Fruit fly (Drosophila melanogaster) whole organism, prepupa: ENCODE results near the gene Gr93a.

ENCODE experiments used
- Blimp-1 ChIP-seq: fragments of 200-800 bp; sonication (Bioruptor generic); optimal IDR thresholded peaks from 3 replicates; lab custom pipeline; 2017; ENCODE audit warnings: missing biosample characterization, missing genetic modification characterization, mild to moderate bottlenecking, moderate library complexity, missing genetic modification reagents
- CG10631 ChIP-seq: fragments of 200-800 bp; sonication (Bioruptor generic); optimal IDR thresholded peaks from 2 replicates; lab custom pipeline; 2016; ENCODE audit warnings: missing biosample characterization, missing genetic modification characterization
- CG10669 ChIP-seq: fragments of 200-800 bp; sonication (Bioruptor generic); optimal IDR thresholded peaks from 3 replicates; lab custom pipeline; 2018; ENCODE audit warnings: missing biosample characterization, mild to moderate bottlenecking, missing genetic modification characterization, moderate library complexity
- CG11294 ChIP-seq: fragments of 200-800 bp; sonication (Bioruptor generic); IDR thresholded peaks from 2 replicates; pipeline ENCODE4 v1.3.6; 2022; ENCODE audit warnings: missing biosample characterization, missing genetic modification characterization
- CG11762 ChIP-seq: fragments of 200-800 bp; sonication (Bioruptor generic); optimal IDR thresholded peaks from 3 replicates; lab custom pipeline; 2016; ENCODE audit warnings: missing biosample characterization, missing genetic modification characterization; ENCODE audit not compliant: insufficient read depth
- CG11902 ChIP-seq: fragments of 200-800 bp; sonication (Bioruptor generic); optimal IDR thresholded peaks from 3 replicates; lab custom pipeline; 2016; ENCODE audit warnings: missing biosample characterization, missing genetic modification characterization
- CG15336 ChIP-seq: fragments of 200-800 bp; sonication (Bioruptor generic); IDR thresholded peaks from 2 replicates; pipeline ENCODE4 v1.3.6; 2022; ENCODE audit warnings: missing biosample characterization, missing genetic modification characterization
- CG1621 ChIP-seq: fragments of 200-800 bp; sonication (Bioruptor generic); optimal IDR thresholded peaks from 3 replicates; lab custom pipeline; 2018; ENCODE audit warnings: missing biosample characterization, mild to moderate bottlenecking, missing genetic modification characterization
- CG16779 ChIP-seq: fragments of 200-800 bp; sonication (Bioruptor generic); optimal IDR thresholded peaks from 3 replicates; lab custom pipeline; 2017; ENCODE audit warnings: missing biosample characterization, mild to moderate bottlenecking, missing genetic modification characterization
- CG3032 ChIP-seq: fragments of 200-800 bp; optimal IDR thresholded peaks from 2 replicates; lab custom pipeline; 2019; ENCODE audit warnings: missing biosample characterization, mild to moderate bottlenecking, missing genetic modification characterization, moderate library complexity
- CG31627 ChIP-seq: fragments of 200-800 bp; sonication (Bioruptor generic); optimal IDR thresholded peaks from 3 replicates; lab custom pipeline; 2016; ENCODE audit warnings: missing biosample characterization, missing genetic modification characterization
- CG32006 ChIP-seq: fragments of 200-800 bp; sonication (Bioruptor generic); optimal IDR thresholded peaks from 3 replicates; lab custom pipeline; 2017; ENCODE audit warnings: missing biosample characterization, mild to moderate bottlenecking, missing genetic modification characterization
- CG34406 ChIP-seq: fragments of 200-800 bp; sonication (Bioruptor generic); optimal IDR thresholded peaks from 3 replicates; lab custom pipeline; 2016; ENCODE audit warnings: missing biosample characterization, missing genetic modification characterization
- CG3919 ChIP-seq: fragments of 200-800 bp; sonication (Bioruptor generic); optimal IDR thresholded peaks from 3 replicates; lab custom pipeline; 2016; ENCODE audit warnings: missing biosample characterization, missing genetic modification characterization
- CG4318 ChIP-seq: fragments of 200-800 bp; sonication (Bioruptor generic); optimal IDR thresholded peaks from 3 replicates; lab custom pipeline; 2017; ENCODE audit warnings: missing biosample characterization, mild to moderate bottlenecking, missing genetic modification characterization
- CG6163 ChIP-seq: fragments of 200-800 bp; sonication (Bioruptor generic); IDR thresholded peaks from 3 replicates; pipeline ENCODE4 v1.3.6; 2022; ENCODE audit warnings: missing biosample characterization, missing genetic modification characterization
- CG6276 ChIP-seq: fragments of 200-800 bp; sonication (Bioruptor generic); optimal IDR thresholded peaks from 2 replicates; lab custom pipeline; 2017; ENCODE audit warnings: missing biosample characterization, mild to moderate bottlenecking, missing genetic modification characterization
- CG6792 ChIP-seq: fragments of 200-800 bp; sonication (Bioruptor generic); optimal IDR thresholded peaks from 3 replicates; lab custom pipeline; 2016; ENCODE audit warnings: missing biosample characterization, missing genetic modification characterization
- CG6808 ChIP-seq: fragments of 200-800 bp; sonication (Bioruptor generic); optimal IDR thresholded peaks from 3 replicates; lab custom pipeline; 2017; ENCODE audit warnings: missing biosample characterization, missing genetic modification characterization, mild to moderate bottlenecking, moderate library complexity, missing genetic modification reagents
- CG8119 ChIP-seq: fragments of 200-800 bp; sonication (Bioruptor generic); IDR thresholded peaks from 3 replicates; pipeline ENCODE4 v1.3.6; 2022; ENCODE audit warnings: missing biosample characterization, missing genetic modification characterization
- CG8319 ChIP-seq: fragments of 200-800 bp; sonication (Bioruptor generic); optimal IDR thresholded peaks from 3 replicates; lab custom pipeline; 2016; ENCODE audit warnings: missing biosample characterization, missing genetic modification characterization
- CG8632 ChIP-seq: fragments of 200-800 bp; sonication (Bioruptor generic); optimal IDR thresholded peaks from 3 replicates; lab custom pipeline; 2016; ENCODE audit warnings: missing biosample characterization, missing genetic modification characterization
- CG9139 ChIP-seq: fragments of 200-800 bp; sonication (Bioruptor generic); optimal IDR thresholded peaks from 3 replicates; lab custom pipeline; 2017; ENCODE audit warnings: missing biosample characterization, mild to moderate bottlenecking, missing genetic modification characterization
- Eip78C ChIP-seq: fragments of 200-800 bp; sonication (Bioruptor generic); peaks from one replicate; lab custom pipeline; 2016; ENCODE audit warnings: missing biosample characterization, missing genetic modification characterization
- Eip93F ChIP-seq: fragments of 200-800 bp; sonication (Bioruptor generic); optimal IDR thresholded peaks from 2 replicates; lab custom pipeline; 2016; ENCODE audit warnings: missing biosample characterization, mild to moderate bottlenecking, missing genetic modification characterization
- Ets21C ChIP-seq: fragments of 200-800 bp; sonication (Bioruptor generic); optimal IDR thresholded peaks from 3 replicates; lab custom pipeline; 2016; ENCODE audit warnings: missing biosample characterization, missing genetic modification characterization
- Ets96B ChIP-seq: fragments of 200-800 bp; optimal IDR thresholded peaks from 2 replicates; lab custom pipeline; 2019; ENCODE audit warnings: missing biosample characterization, mild to moderate bottlenecking, missing genetic modification characterization, moderate library complexity
- Gug ChIP-seq: fragments of 200-800 bp; sonication (Bioruptor generic); IDR thresholded peaks from 2 replicates; pipeline ENCODE4 v1.3.6; 2022; ENCODE audit warnings: missing biosample characterization, missing genetic modification characterization
- Hr38 ChIP-seq: sonication (Bioruptor generic); optimal IDR thresholded peaks from 2 replicates; lab custom pipeline; 2016; ENCODE audit warnings: missing biosample characterization, missing genetic modification characterization
- Hr39 ChIP-seq: fragments of 200-800 bp; sonication (Bioruptor generic); optimal IDR thresholded peaks from 2 replicates; lab custom pipeline; 2016; ENCODE audit warnings: missing biosample characterization, missing genetic modification characterization
- Lpt ChIP-seq: fragments of 200-800 bp; sonication (Bioruptor generic); optimal IDR thresholded peaks from 3 replicates; lab custom pipeline; 2016; ENCODE audit warnings: missing biosample characterization, missing genetic modification characterization
- Met ChIP-seq: fragments of 200-800 bp; sonication (Bioruptor generic); optimal IDR thresholded peaks from 3 replicates; lab custom pipeline; 2016; ENCODE audit warnings: missing biosample characterization, missing genetic modification characterization
- Sox15 ChIP-seq: fragments of 200-800 bp; sonication (Bioruptor generic); optimal IDR thresholded peaks from 3 replicates; lab custom pipeline; 2016; ENCODE audit warnings: missing biosample characterization, missing genetic modification characterization
- achi ChIP-seq: fragments of 200-800 bp; sonication (Bioruptor generic); optimal IDR thresholded peaks from 3 replicates; lab custom pipeline; 2016; ENCODE audit warnings: missing biosample characterization, missing genetic modification characterization
- acj6 ChIP-seq: fragments of 200-800 bp; sonication (Bioruptor generic); optimal IDR thresholded peaks from 3 replicates; lab custom pipeline; 2016; ENCODE audit warnings: missing biosample characterization, missing genetic modification characterization
- dac ChIP-seq: fragments of 200-800 bp; sonication (Bioruptor generic); optimal IDR thresholded peaks from 2 replicates; lab custom pipeline; 2017; ENCODE audit warnings: missing biosample characterization, mild to moderate bottlenecking, missing genetic modification characterization
- dsx ChIP-seq: fragments of 200-800 bp; optimal IDR thresholded peaks from 3 replicates; lab custom pipeline; 2019; ENCODE audit warnings: missing biosample characterization, mild to moderate bottlenecking, missing genetic modification characterization, moderate library complexity; ENCODE audit not compliant: poor library complexity, severe bottlenecking
- eg ChIP-seq: fragments of 200-800 bp; sonication (Bioruptor generic); IDR thresholded peaks from 3 replicates; pipeline ENCODE4 v1.3.6; 2022; ENCODE audit warnings: missing biosample characterization, missing genetic modification characterization
- esn ChIP-seq: fragments of 200-800 bp; sonication (Bioruptor generic); optimal IDR thresholded peaks from 2 replicates; lab custom pipeline; 2016; ENCODE audit warnings: missing biosample characterization, mild to moderate bottlenecking, missing genetic modification characterization, moderate library complexity
- fd59A ChIP-seq: fragments of 200-800 bp; sonication (Bioruptor generic); optimal IDR thresholded peaks from 2 replicates; lab custom pipeline; 2017; ENCODE audit warnings: missing biosample characterization, mild to moderate bottlenecking, missing genetic modification characterization, missing genetic modification reagents
- fkh ChIP-seq: fragments of 200-800 bp; sonication (Bioruptor generic); optimal IDR thresholded peaks from 3 replicates; lab custom pipeline; 2017; ENCODE audit warnings: missing biosample characterization, mild to moderate bottlenecking, missing genetic modification characterization, moderate library complexity
- lz ChIP-seq: fragments of 200-800 bp; sonication (Bioruptor generic); optimal IDR thresholded peaks from 3 replicates; lab custom pipeline; 2016; ENCODE audit warnings: missing biosample characterization, missing genetic modification characterization
- net ChIP-seq: fragments of 200-800 bp; sonication (Bioruptor generic); optimal IDR thresholded peaks from 3 replicates; lab custom pipeline; 2016; ENCODE audit warnings: missing biosample characterization, missing genetic modification characterization
- pdm3 ChIP-seq: fragments of 200-800 bp; sonication (Bioruptor generic); optimal IDR thresholded peaks from 3 replicates; lab custom pipeline; 2016; ENCODE audit warnings: missing biosample characterization, missing genetic modification characterization
- salr ChIP-seq, 2 experiments: fragments of 200-800 bp; sonication (Bioruptor generic); optimal IDR thresholded peaks; 3 replicates each; lab custom pipeline; 2016 to 2018; ENCODE audit warnings: missing biosample characterization in 2 of 2, missing genetic modification characterization in 2 of 2, mild to moderate bottlenecking in 1 of 2
- ss ChIP-seq, 2 experiments: fragments of 200-800 bp; sonication (Bioruptor generic); optimal IDR thresholded peaks; 2 replicates in 1 of 2; 3 replicates in 1 of 2; lab custom pipeline; 2017 to 2018; ENCODE audit warnings: mild to moderate bottlenecking in 2 of 2, missing biosample characterization in 2 of 2, missing genetic modification characterization in 2 of 2, moderate library complexity in 1 of 2
- topi ChIP-seq: fragments of 200-800 bp; sonication (Bioruptor generic); optimal IDR thresholded peaks from 3 replicates; lab custom pipeline; 2016; ENCODE audit warnings: missing biosample characterization, missing genetic modification characterization
- vri ChIP-seq: fragments of 200-800 bp; sonication (Bioruptor generic); optimal IDR thresholded peaks from 3 replicates; lab custom pipeline; 2016; ENCODE audit warnings: missing biosample characterization, mild to moderate bottlenecking, missing genetic modification characterization

The Gr93a gene

DNA sequence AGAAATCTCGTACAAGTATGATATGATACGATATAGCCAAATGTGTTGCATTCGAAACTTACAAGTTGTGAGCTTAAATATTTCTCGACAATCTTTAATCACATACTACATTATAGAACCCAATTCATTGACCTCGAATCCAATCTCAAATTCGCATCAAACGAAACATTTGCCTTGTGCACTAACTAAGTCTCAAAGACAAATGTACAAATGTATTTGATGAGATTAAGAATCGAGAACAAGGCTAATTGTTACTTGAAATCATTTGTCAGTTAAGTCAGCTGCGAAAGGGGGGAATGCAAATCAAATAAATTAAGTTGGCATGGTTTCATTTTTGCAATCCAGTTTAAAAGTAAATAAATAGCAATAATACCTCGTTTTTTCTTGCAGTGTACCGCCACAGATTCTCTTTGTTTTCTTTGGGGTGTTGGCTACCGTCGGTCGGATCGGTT, 6.2 kb downstream of the Gr93a start (continued):
- peak; percentile 92 for TF ChIP-seq Met (GFP tag; lab: Kevin White, UChicago)
- TF ChIP-seq Ets96B (tag; lab: Kevin White, UChicago): peak; percentile 81
- peak; percentile 89 for TF ChIP-seq CG4318 (GFP tag; lab: Kevin White, UChicago)
- no peak for TF ChIP-seq fkh (GFP tag; lab: Kevin White, UChicago)
- TF ChIP-seq CG10631 (GFP tag; lab: Kevin White, UChicago): peak; percentile 88
- TF ChIP-seq CG8119 (GFP tag; lab: Robert Waterston, UW): peak; percentile 77
- TF ChIP-seq net: peak; percentile 90
- peak; percentile 91 for TF ChIP-seq CG31627 (GFP tag; lab: Kevin White, UChicago)
- TF ChIP-seq Sox15 (GFP tag; lab: Kevin White, UChicago): peak; percentile 86
- TF ChIP-seq Gug: 0 out of 2 replicates have a peak, but pooled peaks have one; percentile 56
- TF ChIP-seq lz (GFP tag; lab: Kevin White, UChicago): peak; percentile 91
- peak; percentile 74 for TF ChIP-seq CG15336 (GFP tag; lab: Robert Waterston, UW)
- peak; percentile 78 for TF ChIP-seq CG6163
- TF ChIP-seq CG3032 (tag; lab: Kevin White, UChicago): peak; percentile 87
- peak; percentile 76 for TF ChIP-seq CG11762
- peak; percentile 72 for TF ChIP-seq CG6276
- TF ChIP-seq CG3919 (GFP tag; lab: Kevin White, UChicago): peak; percentile 76
- TF ChIP-seq Eip78C (GFP tag; lab: Kevin White, UChicago): peak; percentile 99
- peak; percentile 59 for TF ChIP-seq Eip93F
- TF ChIP-seq pdm3 (GFP tag; lab: Kevin White, UChicago): peak; percentile 90
- TF ChIP-seq Lpt (GFP tag; lab: Kevin White, UChicago): peak; percentile 10
- TF ChIP-seq CG6808: peak; percentile 89

DNA sequence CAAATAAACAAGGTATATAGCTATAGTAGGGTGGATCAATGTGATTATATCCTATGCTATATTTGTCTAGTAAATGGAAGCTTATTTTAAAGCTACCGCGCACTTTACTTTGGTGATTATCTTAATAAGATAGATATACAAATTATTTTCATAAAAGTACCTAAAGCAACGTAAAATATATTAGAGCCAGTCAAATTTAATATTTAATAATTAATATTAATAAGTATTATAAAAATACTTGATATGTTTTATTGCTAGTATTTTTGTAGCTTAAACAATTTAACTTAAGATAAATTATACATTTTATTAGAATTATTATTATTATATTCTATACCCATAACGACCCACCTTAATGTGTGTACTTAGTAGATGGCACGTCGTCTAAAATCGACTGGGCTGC, 7.3 kb downstream of the Gr93a start:
- TF ChIP-seq ss (GFP tag; optimal IDR thresholded peaks at IDR 0.05; lab: Kevin White, UChicago): peak; percentile 75 to 88
- no peak for TF ChIP-seq Eip93F
- TF ChIP-seq dac (GFP tag; lab: Kevin White, UChicago): no peak
- TF ChIP-seq CG9139 (GFP tag; lab: Kevin White, UChicago): peak; percentile 69
- no peak for TF ChIP-seq Hr38
- no peak for TF ChIP-seq Ets21C (GFP tag; lab: Kevin White, UChicago)
- peak; percentile 91 for TF ChIP-seq CG3032 (tag; lab: Kevin White, UChicago)
- peak; percentile 12 for TF ChIP-seq Blimp-1 (GFP tag; lab: Kevin White, UChicago)
- TF ChIP-seq CG34406 (GFP tag; lab: Kevin White, UChicago): peak; percentile 86
- TF ChIP-seq Eip78C (GFP tag; lab: Kevin White, UChicago): peak; percentile 90
- TF ChIP-seq eg (GFP tag; lab: Robert Waterston, UW): 0 out of 3 replicates have a peak, but pooled peaks have one; percentile 50
- peak; percentile 16 for TF ChIP-seq CG8319 (GFP tag; lab: Kevin White, UChicago)
- TF ChIP-seq Ets96B (tag; lab: Kevin White, UChicago): peak; percentile 91
- peak; percentile 35 for TF ChIP-seq CG16779 (tag; lab: Kevin White, UChicago)
- peak; percentile 82 for TF ChIP-seq achi (GFP tag; lab: Kevin White, UChicago)
- peak; percentile 88 for TF ChIP-seq CG6276
- TF ChIP-seq Hr39: no peak
- TF ChIP-seq topi (GFP tag; lab: Kevin White, UChicago): peak; percentile 45
- TF ChIP-seq CG11762: peak; percentile 20
- TF ChIP-seq fd59A: peak; percentile 17
- TF ChIP-seq dsx: peak; percentile 91
- peak; percentile 35 for TF ChIP-seq pdm3 (GFP tag; lab: Kevin White, UChicago)
- peak; percentile 12 for TF ChIP-seq CG6792 (GFP tag; lab: Kevin White, UChicago)
- peak; percentile 80 for TF ChIP-seq CG10631 (GFP tag; lab: Kevin White, UChicago)
- TF ChIP-seq CG6808: peak; percentile 79
- peak; percentile 26 for TF ChIP-seq Lpt (GFP tag; lab: Kevin White, UChicago)
- TF ChIP-seq CG8632 (GFP tag; lab: Kevin White, UChicago): peak; percentile 87
- TF ChIP-seq CG32006 (GFP tag; lab: Kevin White, UChicago): peak; percentile 79
- TF ChIP-seq CG11294: no peak
- TF ChIP-seq CG1621 (tag; lab: Kevin White, UChicago): peak; percentile 10
- TF ChIP-seq CG10669 (GFP tag; lab: Kevin White, UChicago): peak; percentile 74
- peak; percentile 60 for TF ChIP-seq net
- TF ChIP-seq Met (GFP tag; lab: Kevin White, UChicago): peak; percentile 24
- TF ChIP-seq CG11902 (GFP tag; lab: Kevin White, UChicago): no peak
- no peak for TF ChIP-seq lz (GFP tag; lab: Kevin White, UChicago)
- TF ChIP-seq esn (GFP tag; lab: Kevin White, UChicago): peak; percentile 64
- TF ChIP-seq salr (GFP tag; optimal IDR thresholded peaks at IDR 0.05; lab: Kevin White, UChicago): peak; percentile 42 to 78
- TF ChIP-seq vri: no peak
- TF ChIP-seq acj6 (GFP tag; lab: Kevin White, UChicago): peak; percentile 72
